Worm (Caenorhabditis elegans): Measurements from ENCODE around the gene F58E2.2.

- no peak for TF ChIP-seq ref-1 (GFP tag; conservative IDR thresholded peaks at IDR 0.05)
- TF ChIP-seq flt-1 (GFP tag; IDR thresholded peaks at IDR 0.05) = no peak
- TF ChIP-seq T22C8.4 (GFP tag; IDR thresholded peaks at IDR 0.05) = no peak
- TF ChIP-seq klf-2 (GFP tag; conservative IDR thresholded peaks at IDR 0.05) = no peak
- TF ChIP-seq med-1 (GFP tag; optimal IDR thresholded peaks at IDR 0.05; ENCODE audit: insufficient read depth) = no peak
- TF ChIP-seq ztf-29 (GFP tag; IDR thresholded peaks at IDR 0.05) = no peak
- no peak for TF ChIP-seq tab-1 (GFP tag; IDR thresholded peaks at IDR 0.05)
- no peak for TF ChIP-seq ztf-23 (GFP tag; IDR thresholded peaks at IDR 0.05)
- TF ChIP-seq cog-1 (tag; optimal IDR thresholded peaks at IDR 0.05) = no peak
These were observed 31.8 kb upstream of the F58E2.2 start, which contains the start of gene grd-13 for ce11 chrIV:3438022-3438421.
